Worm (Caenorhabditis elegans): Measurements from ENCODE around the gene C52E4.12.
"Not testable (repeated sequence)": the region's sequence is repeated elsewhere in the genome, so short reads cannot be mapped to it uniquely, and the experiment has no call there.

C52E4.12 gene

ce11 chrV:12020026-12020425 lies 24.1 kb downstream of the C52E4.12 start, which contains the start of gene F10C2.3:
F10C2.3 (plus strand) TSS chrV:12020326.
- not testable (repeated sequence) for TF ChIP-seq nhr-23, skn-1, elt-3 (tag; optimal IDR thresholded peaks at IDR 0.05)

DNA sequence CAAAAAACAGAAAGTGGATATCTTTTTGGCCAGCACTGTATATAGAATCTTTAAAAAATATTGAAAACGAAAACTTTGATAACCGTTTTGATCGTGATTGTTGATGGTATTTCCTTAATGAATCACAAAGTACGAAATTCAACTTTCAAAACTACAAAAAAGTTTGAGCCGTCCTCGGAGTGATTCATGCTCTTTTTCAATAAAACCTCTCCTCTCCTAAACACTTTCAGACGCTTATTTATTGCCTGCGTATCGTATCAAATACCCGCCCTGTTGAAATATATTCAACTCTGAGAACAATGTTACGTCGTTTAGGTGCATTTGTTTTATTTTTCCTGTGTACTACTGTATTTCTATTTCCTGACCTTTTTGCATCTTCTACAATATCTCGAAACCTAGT lies 25.0 kb downstream of the C52E4.12 start:
- TF ChIP-seq ceh-28 (tag; optimal IDR thresholded peaks at IDR 0.05) (no peak), elt-2 (tag; optimal IDR thresholded peaks at IDR 0.05) (peak; percentile 39), mdl-1 (tag; optimal IDR thresholded peaks at IDR 0.05) (no peak), pha-4 (tag; optimal IDR thresholded peaks at IDR 0.05) (no peak), pqm-1 (tag; optimal IDR thresholded peaks at IDR 0.05) (peak; percentile 70), nhr-12 (tag; optimal IDR thresholded peaks at IDR 0.05) (no peak)

DNA sequence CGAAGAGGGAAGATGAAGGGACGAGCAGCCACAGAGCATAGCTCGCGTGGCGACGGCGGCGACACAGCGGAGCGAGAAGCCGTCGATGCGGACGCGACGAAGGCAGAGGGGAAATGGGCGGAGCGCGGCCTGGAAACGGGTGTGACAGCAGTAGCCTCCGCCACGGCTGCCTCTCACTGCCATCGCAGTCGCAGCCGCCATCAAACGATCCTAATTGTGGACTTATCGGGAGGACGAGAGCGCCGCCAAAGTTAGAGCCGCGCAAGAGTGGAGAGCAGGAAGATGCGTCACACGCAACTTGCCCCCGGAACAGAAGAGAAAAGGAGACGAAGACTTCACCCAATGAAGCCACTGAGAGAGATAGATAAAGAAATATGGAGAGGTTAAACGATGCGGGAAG lies 28.3 kb downstream of the C52E4.12 start:
- TF ChIP-seq elt-1 (tag; optimal IDR thresholded peaks at IDR 0.05) = no peak
- TF ChIP-seq ztf-11 (tag; optimal IDR thresholded peaks at IDR 0.05) = no peak
- no peak for TF ChIP-seq unc-39 (tag; optimal IDR thresholded peaks at IDR 0.05)
- peak; percentile 12 for TF ChIP-seq snpc-4 (tag; optimal IDR thresholded peaks at IDR 0.05)
- TF ChIP-seq aly-2 (tag; optimal IDR thresholded peaks at IDR 0.05) = no peak
- no peak for TF ChIP-seq ceh-82 (tag; optimal IDR thresholded peaks at IDR 0.05)
- no peak for TF ChIP-seq mdl-1 (tag; optimal IDR thresholded peaks at IDR 0.05)
- peak; percentile 39 for TF ChIP-seq fkh-10 (GFP tag; optimal IDR thresholded peaks at IDR 0.05)
- TF ChIP-seq nhr-28 (tag; optimal IDR thresholded peaks at IDR 0.05) = no peak
- TF ChIP-seq ceh-16 (tag; optimal IDR thresholded peaks at IDR 0.05) = no peak
- no peak for TF ChIP-seq elt-3 (tag; optimal IDR thresholded peaks at IDR 0.05)
- TF ChIP-seq zag-1 (tag; optimal IDR thresholded peaks at IDR 0.05) = no peak
- no peak for TF ChIP-seq nhr-77 (tag; optimal IDR thresholded peaks at IDR 0.05)
- no peak for TF ChIP-seq nhr-67 (tag; optimal IDR thresholded peaks at IDR 0.05)
- peak; percentile 17 for TF ChIP-seq egl-5 (tag; optimal IDR thresholded peaks at IDR 0.05)
- TF ChIP-seq ZK546.5 (tag; optimal IDR thresholded peaks at IDR 0.05) = no peak
- no peak for TF ChIP-seq mml-1 (tag; optimal IDR thresholded peaks at IDR 0.05)
- peak; percentile 63 for TF ChIP-seq hmg-11 (tag; optimal IDR thresholded peaks at IDR 0.05)
- TF ChIP-seq pha-4 (tag; optimal IDR thresholded peaks at IDR 0.05) = no peak
- TF ChIP-seq nhr-76 (tag; optimal IDR thresholded peaks at IDR 0.05) = no peak
- TF ChIP-seq unc-62 (GFP tag; optimal IDR thresholded peaks at IDR 0.05) = no peak
- no peak for TF ChIP-seq nhr-237 (tag; optimal IDR thresholded peaks at IDR 0.05)
- no peak for TF ChIP-seq eor-1 (tag; optimal IDR thresholded peaks at IDR 0.05)
- no peak for TF ChIP-seq elt-2 (tag; optimal IDR thresholded peaks at IDR 0.05)
- no peak for TF ChIP-seq ama-1 (optimal IDR thresholded peaks at IDR 0.05)
- no peak for TF ChIP-seq nhr-43 (tag; optimal IDR thresholded peaks at IDR 0.05; ENCODE audit: poor library complexity, severe bottlenecking)
- no peak for TF ChIP-seq nhr-25 (tag; optimal IDR thresholded peaks at IDR 0.05)
- no peak for TF ChIP-seq tbx-2 (tag; optimal IDR thresholded peaks at IDR 0.05)
- TF ChIP-seq R02D3.7 (tag; optimal IDR thresholded peaks at IDR 0.05) = no peak
- TF ChIP-seq nfya-1 (tag; optimal IDR thresholded peaks at IDR 0.05; ENCODE audit: insufficient read depth) = peak; percentile 51
- TF ChIP-seq jun-1 (tag; optimal IDR thresholded peaks at IDR 0.05) = no peak
- TF ChIP-seq nhr-12 (tag; optimal IDR thresholded peaks at IDR 0.05) = no peak
- TF ChIP-seq egl-27 (tag; optimal IDR thresholded peaks at IDR 0.05) = no peak
- TF ChIP-seq fkh-2 (tag; optimal IDR thresholded peaks at IDR 0.05) = no peak
- TF ChIP-seq lin-15B (tag; optimal IDR thresholded peaks at IDR 0.05) = no peak
- no peak for TF ChIP-seq sea-2 (GFP tag; optimal IDR thresholded peaks at IDR 0.05)
- no peak for TF ChIP-seq lsy-12 (tag; optimal IDR thresholded peaks at IDR 0.05)
- TF ChIP-seq ceh-28 (tag; optimal IDR thresholded peaks at IDR 0.05) = no peak
- TF ChIP-seq fos-1 (tag; optimal IDR thresholded peaks at IDR 0.05) = no peak
- TF ChIP-seq lin-39 (tag; optimal IDR thresholded peaks at IDR 0.05) = peak; percentile 76
- TF ChIP-seq skn-1 (tag; optimal IDR thresholded peaks at IDR 0.05) = no peak
- TF ChIP-seq daf-12 (tag; optimal IDR thresholded peaks at IDR 0.05) = no peak
- no peak for TF ChIP-seq pqm-1 (tag; optimal IDR thresholded peaks at IDR 0.05)
- TF ChIP-seq ztf-4 (tag; optimal IDR thresholded peaks at IDR 0.05) = no peak
- no peak for TF ChIP-seq ceh-9 (tag; optimal IDR thresholded peaks at IDR 0.05)
- TF ChIP-seq nhr-11 (tag; optimal IDR thresholded peaks at IDR 0.05) = no peak
- no peak for TF ChIP-seq nhr-23 (tag; optimal IDR thresholded peaks at IDR 0.05)
